Worm (Caenorhabditis elegans) whole organism, L2 larva: ENCODE results near the gene cyn-10.

ENCODE experiments used
- ceh-82 ChIP-seq: fragments of 150-350 bp; optimal IDR thresholded peaks from 2 replicates; lab custom pipeline; 2014; ENCODE audit warnings: missing biosample characterization, missing genetic modification characterization
- egl-27 ChIP-seq: sonication (generic microtip); optimal IDR thresholded peaks from 3 replicates; lab custom pipeline; 2017; ENCODE audit warnings: missing biosample characterization, missing genetic modification reagents, missing genetic modification characterization
- lin-13 ChIP-seq: fragments of 150-350 bp; optimal IDR thresholded peaks from 2 replicates; lab custom pipeline; 2014; ENCODE audit warnings: missing biosample characterization, missing genetic modification reagents, missing genetic modification characterization
- sma-9 ChIP-seq, 2 experiments: fragments of 150-350 bp in 1 of 2; sonication (generic microtip) in 1 of 2; optimal IDR thresholded peaks; 2 replicates each; lab custom pipeline; 2014 to 2016; ENCODE audit warnings: missing genetic modification characterization in 2 of 2, mild to moderate bottlenecking in 1 of 2, missing biosample characterization in 1 of 2, missing compliant biosample characterization in 1 of 2, missing genetic modification reagents in 1 of 2, moderate library complexity in 1 of 2
- snpc-4 ChIP-seq: fragments of 150-350 bp; optimal IDR thresholded peaks from 2 replicates; lab custom pipeline; 2014; ENCODE audit warnings: missing biosample characterization, missing genetic modification characterization
- zag-1 ChIP-seq: fragments of 150-350 bp; optimal IDR thresholded peaks from 2 replicates; lab custom pipeline; 2014; ENCODE audit warnings: missing biosample characterization, missing genetic modification characterization

DNA sequence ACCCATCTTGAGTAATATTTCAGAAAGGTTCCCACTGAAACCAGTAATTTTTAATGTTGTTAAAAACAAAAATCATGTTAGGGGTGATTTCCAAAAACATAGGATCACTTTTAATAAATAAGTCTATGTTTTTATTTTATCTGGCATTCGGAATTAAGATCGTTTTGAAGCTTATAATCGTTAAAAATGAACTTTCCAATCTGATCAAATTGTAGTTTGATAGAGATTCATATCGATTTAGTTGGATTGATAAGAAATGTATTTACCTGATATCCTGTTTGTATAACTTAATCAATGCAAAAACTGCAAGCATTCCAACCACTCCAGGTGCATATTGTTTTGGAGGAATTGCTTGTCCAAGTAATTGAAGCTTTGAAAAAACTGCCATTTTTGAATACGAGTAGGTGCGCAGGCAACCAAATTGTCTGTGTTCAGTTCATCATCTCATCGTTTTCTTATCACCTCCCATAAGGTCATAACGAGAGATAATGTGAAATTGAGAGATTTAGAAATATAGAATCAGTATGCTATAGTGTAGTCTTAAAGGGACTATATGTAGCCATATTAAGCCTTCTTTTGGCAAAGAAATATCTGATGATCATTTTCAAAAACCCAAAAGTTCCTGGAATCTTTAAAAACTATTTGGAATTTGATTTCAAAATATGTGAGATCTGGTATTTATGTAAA lies 25.7 kb downstream of the cyn-10 start, which contains the start of gene pmp-2:
- no peak for TF ChIP-seq zag-1
- TF ChIP-seq sma-9 (GFP tag; optimal IDR thresholded peaks at IDR 0.05; lab: Kevin White, UChicago) = no peak
- TF ChIP-seq sma-9 (tag; optimal IDR thresholded peaks at IDR 0.05; lab: Kevin White, UChicago) = no peak
- no peak for TF ChIP-seq egl-27
- no peak for TF ChIP-seq lin-13 (GFP tag; lab: Kevin White, UChicago)
- TF ChIP-seq snpc-4 (tag; lab: Kevin White, UChicago) = no peak
- TF ChIP-seq ceh-82 = no peak
